Fruit fly (Drosophila melanogaster): ENCODE data around the gene CG4318.

The CG4318 gene

DNA sequence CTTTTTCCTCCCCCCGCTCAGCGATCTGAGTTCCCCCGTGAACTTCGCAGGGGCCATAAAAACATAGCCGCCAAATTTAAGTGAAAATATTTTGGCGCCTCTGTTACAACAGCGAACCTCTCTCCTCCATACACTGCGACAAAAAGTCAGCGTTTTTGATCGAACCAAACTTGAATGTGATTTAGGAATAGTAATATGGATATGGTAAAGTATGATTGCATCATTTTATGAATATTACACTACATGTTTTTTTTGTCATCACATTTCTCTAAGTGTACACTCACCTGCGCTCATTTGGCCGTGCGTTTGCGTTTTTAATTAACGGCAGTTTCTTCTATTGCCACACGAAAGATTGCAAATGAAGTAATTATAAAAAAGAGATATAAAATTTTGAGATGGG, 19.0 kb downstream of the CG4318 start (continued):
- TF ChIP-seq Trl (optimal IDR thresholded peaks at IDR 0.05) (no peak), Trl (GFP tag; optimal IDR thresholded peaks at IDR 0.05) (no peak), salm (tag; optimal IDR thresholded peaks at IDR 0.05) (peak; percentile 20), Rx (GFP tag; IDR thresholded peaks at IDR 0.05) (peak; percentile 48; the same call in 1 of the 2 replicates), CG8290 (GFP tag; optimal IDR thresholded peaks at IDR 0.05) (no peak), CG8290 (tag; optimal IDR thresholded peaks at IDR 0.05) (peak in 1 of 2 experiments; percentile 64), CG7271 (tag; optimal IDR thresholded peaks at IDR 0.05) (no peak), CG12391 (tag; optimal IDR thresholded peaks at IDR 0.05) (peak; percentile 59), CG9437 (GFP tag; optimal IDR thresholded peaks at IDR 0.05) (peak; percentile 47), shn (GFP tag; optimal IDR thresholded peaks at IDR 0.05) (peak; percentile 4), wor (GFP tag; IDR thresholded peaks at IDR 0.05) (0 out of 2 replicates have a peak, but pooled peaks have one; percentile 37), CG4820 (GFP tag; optimal IDR thresholded peaks at IDR 0.05) (peak; percentile 62), CG12071 (GFP tag; optimal IDR thresholded peaks at IDR 0.05) (peak; percentile 60), so (GFP tag; IDR thresholded peaks at IDR 0.05) (peak; percentile 45; the same call in 1 of the 3 replicates), ase (GFP tag; IDR thresholded peaks at IDR 0.05) (peak; percentile 62; the same call in 1 of the 3 replicates), onecut (GFP tag; IDR thresholded peaks at IDR 0.05) (peak; percentile 55), CG8089 (GFP tag; optimal IDR thresholded peaks at IDR 0.05) (peak; percentile 15), CG3163 (GFP tag; optimal IDR thresholded peaks at IDR 0.05) (peak; percentile 21), CG7987 (GFP tag; optimal IDR thresholded peaks at IDR 0.05) (no peak), CG11398 (GFP tag; optimal IDR thresholded peaks at IDR 0.05) (peak; percentile 13), pb (GFP tag; optimal IDR thresholded peaks at IDR 0.05) (peak; percentile 24), CG1529 (GFP tag; optimal IDR thresholded peaks at IDR 0.05) (peak; percentile 39), CG2889 (GFP tag; IDR thresholded peaks at IDR 0.05) (no peak), tap (tag; optimal IDR thresholded peaks at IDR 0.05) (peak; percentile 42), lab (GFP tag; optimal IDR thresholded peaks at IDR 0.05) (peak; percentile 69), Med (GFP tag) (peak; percentile 89), Sry-δ (GFP tag; optimal IDR thresholded peaks at IDR 0.05) (peak; percentile 8), CG10267 (tag; optimal IDR thresholded peaks at IDR 0.05) (peak; percentile 27), Xbp1 (GFP tag; optimal IDR thresholded peaks at IDR 0.05) (peak; percentile 69), CG4360 (GFP tag; IDR thresholded peaks at IDR 0.05) (no peak; the same call in 1 of the 2 replicates), dati (GFP tag; IDR thresholded peaks at IDR 0.05) (peak; percentile 48; the same call in 1 of the 2 replicates), Aef1 (GFP tag; IDR thresholded peaks at IDR 0.05) (peak; percentile 48; the same call in 1 of the 3 replicates), CTCF (GFP tag; optimal IDR thresholded peaks at IDR 0.05) (no peak), Dbx (GFP tag; IDR thresholded peaks at IDR 0.05) (no peak), Usf (GFP tag; optimal IDR thresholded peaks at IDR 0.05) (no peak), ab (GFP tag; optimal IDR thresholded peaks at IDR 0.05) (no peak), CG9817 (tag; optimal IDR thresholded peaks at IDR 0.05) (peak; percentile 26), otp (GFP tag; IDR thresholded peaks at IDR 0.05) (peak; percentile 54; the same call in 1 of the 3 replicates), Ets97D (GFP tag; optimal IDR thresholded peaks at IDR 0.05) (no peak), CG1233 (GFP tag; optimal IDR thresholded peaks at IDR 0.05) (peak; percentile 18), Taf1 (GFP tag; IDR thresholded peaks at IDR 0.05) (no peak), sob (GFP tag; IDR thresholded peaks at IDR 0.05) (peak; percentile 54; the same call in 1 of the 2 replicates), zen (tag; optimal IDR thresholded peaks at IDR 0.05) (peak; percentile 20), vvl (GFP tag; IDR thresholded peaks at IDR 0.05) (peak; percentile 85), yki (optimal IDR thresholded peaks at IDR 0.05) (no peak), CkIIα-i1 (GFP tag; IDR thresholded peaks at IDR 0.05) (no peak), CoRest (tag; optimal IDR thresholded peaks at IDR 0.05) (peak; percentile 59), Nf-YA (GFP tag; IDR thresholded peaks at IDR 0.05) (no peak), Hr3 (GFP tag; optimal IDR thresholded peaks at IDR 0.05) (peak; percentile 51), CG9932 (GFP tag; IDR thresholded peaks at IDR 0.05) (0 out of 2 replicates have a peak, but pooled peaks have one; percentile 13), slp2 (GFP tag; optimal IDR thresholded peaks at IDR 0.05) (no peak), CG7357 (GFP tag; IDR thresholded peaks at IDR 0.05) (no peak), hb (GFP tag; IDR thresholded peaks at IDR 0.05; ENCODE audit: partially characterized antibody) (no peak), CG10147 (GFP tag; optimal IDR thresholded peaks at IDR 0.05) (no peak)
